Fruit fly (Drosophila melanogaster): ENCODE measurements around the gene Hsp67Bc.

The Hsp67Bc gene

dm6 chr3L:9410754-9411423, 38.6 kb upstream of the Hsp67Bc start, which contains the start of the genes CG4022 and Cpsf5 (continued):
- TF ChIP-seq CG10321 (GFP tag; IDR thresholded peaks at IDR 0.05) (peak; percentile 40; the same call in 1 of the 2 replicates), tgo (GFP tag; IDR thresholded peaks at IDR 0.05) (peak; percentile 86), cad (GFP tag; optimal IDR thresholded peaks at IDR 0.05) (no peak), CG11456 (GFP tag; IDR thresholded peaks at IDR 0.05) (peak; percentile 78; the same call in 2 of the 3 replicates), CG3065 (GFP tag; optimal IDR thresholded peaks at IDR 0.05) (peak; percentile 46), CG4707 (GFP tag; optimal IDR thresholded peaks at IDR 0.05) (peak; percentile 23), CG8359 (GFP tag; optimal IDR thresholded peaks at IDR 0.05; ENCODE audit: borderline replicate concordance) (no peak), exex (tag; optimal IDR thresholded peaks at IDR 0.05) (peak; percentile 77), fd64A (GFP tag; optimal IDR thresholded peaks at IDR 0.05) (no peak), CG17359 (tag; optimal IDR thresholded peaks at IDR 0.05) (peak; percentile 74), hkb (optimal IDR thresholded peaks at IDR 0.05) (no peak), hkb (GFP tag; IDR thresholded peaks at IDR 0.05) (peak; percentile 87), cas (GFP tag; IDR thresholded peaks at IDR 0.05) (peak; percentile 74), gt (GFP tag; IDR thresholded peaks at IDR 0.05) (peak; percentile 40; the same call in 1 of the 2 replicates), CG17361 (GFP tag; IDR thresholded peaks at IDR 0.05) (peak; percentile 82), danr (GFP tag; IDR thresholded peaks at IDR 0.05) (peak; percentile 52; the same call in 1 of the 2 replicates), ttk (GFP tag; IDR thresholded peaks at IDR 0.05) (peak; percentile 77), CG3995 (GFP tag; optimal IDR thresholded peaks at IDR 0.05) (peak; percentile 6), CG18011 (GFP tag; optimal IDR thresholded peaks at IDR 0.05) (peak; percentile 58), Xrp1 (GFP tag; IDR thresholded peaks at IDR 0.05) (peak; percentile 89), CG1832 (GFP tag; optimal IDR thresholded peaks at IDR 0.05) (no peak), Oaz (GFP tag; IDR thresholded peaks at IDR 0.05) (peak; percentile 80), pnt (GFP tag; optimal IDR thresholded peaks at IDR 0.05) (peak; percentile 51), CG10431 (GFP tag; optimal IDR thresholded peaks at IDR 0.05) (peak; percentile 81), scrt (GFP tag; optimal IDR thresholded peaks at IDR 0.05) (peak; percentile 66), B-H1 (GFP tag; IDR thresholded peaks at IDR 0.05) (peak; percentile 63; the same call in 2 of the 3 replicates), Antp (GFP tag; optimal IDR thresholded peaks at IDR 0.05) (peak; percentile 48), CG4404 (GFP tag; IDR thresholded peaks at IDR 0.05) (peak; percentile 76), vnd (GFP tag; IDR thresholded peaks at IDR 0.05; ENCODE audit: partially characterized antibody) (no peak), CG13894 (tag; optimal IDR thresholded peaks at IDR 0.05) (no peak), CG33213 (GFP tag; optimal IDR thresholded peaks at IDR 0.05) (peak; percentile 52), Blimp-1 (GFP tag; optimal IDR thresholded peaks at IDR 0.05) (peak; percentile 79), CG4424 (GFP tag; optimal IDR thresholded peaks at IDR 0.05) (peak; percentile 86), gro (GFP tag; optimal IDR thresholded peaks at IDR 0.05) (peak; percentile 23), CG1603 (tag; optimal IDR thresholded peaks at IDR 0.05) (peak; percentile 64), mirr (GFP tag; optimal IDR thresholded peaks at IDR 0.05) (peak; percentile 48), schlank (tag; optimal IDR thresholded peaks at IDR 0.05) (peak; percentile 63), tll (GFP tag; optimal IDR thresholded peaks at IDR 0.05) (no peak), MBD-R2 (GFP tag; IDR thresholded peaks at IDR 0.05) (peak; percentile 84), Drgx (GFP tag; IDR thresholded peaks at IDR 0.05) (peak; percentile 39), CG15601 (tag; optimal IDR thresholded peaks at IDR 0.05) (peak; percentile 86), CG8478 (optimal IDR thresholded peaks at IDR 0.05) (no peak), CG6813 (GFP tag; optimal IDR thresholded peaks at IDR 0.05) (no peak), CG10366 (GFP tag; IDR thresholded peaks at IDR 0.05) (peak; percentile 86), CG1024 (GFP tag; IDR thresholded peaks at IDR 0.05) (peak; percentile 66), CG2712 (tag; optimal IDR thresholded peaks at IDR 0.05) (peak; percentile 91), sob (GFP tag; IDR thresholded peaks at IDR 0.05) (peak; percentile 87), CG7839 (tag; optimal IDR thresholded peaks at IDR 0.05) (peak; percentile 79), esg (GFP tag; conservative IDR thresholded peaks at IDR 0.05) (peak; percentile 79), Lim3 (GFP tag; IDR thresholded peaks at IDR 0.05) (no peak)

Measured in whole organism, embryonic.